Worm (Caenorhabditis elegans): ENCODE data around the gene ZK616.3.

DNA sequence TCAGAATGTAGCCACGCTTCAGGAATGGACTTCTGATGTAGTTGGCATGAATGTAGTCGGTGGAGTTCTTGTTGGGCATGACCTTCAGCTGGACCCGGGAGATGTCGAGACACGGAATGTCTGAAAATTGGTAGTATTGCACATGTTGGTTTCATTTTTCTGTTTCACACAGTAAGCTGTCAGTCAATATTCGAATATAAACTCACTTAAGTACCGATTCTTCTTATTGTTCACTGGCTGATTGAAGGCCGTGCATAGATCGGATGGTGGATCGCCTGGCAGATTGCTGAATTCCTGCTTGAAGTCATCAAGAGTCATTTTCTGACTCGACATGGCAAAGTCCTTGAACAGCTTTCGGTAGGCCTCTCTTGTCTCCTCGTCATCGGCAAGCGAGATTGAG is 12.2 kb downstream of the ZK616.3 start:
- TF ChIP-seq pag-3 (tag; optimal IDR thresholded peaks at IDR 0.05; ENCODE audit: borderline replicate concordance), result no peak
- TF ChIP-seq ama-1 (optimal IDR thresholded peaks at IDR 0.05), result no peak
- no peak for TF ChIP-seq odd-2 (tag; optimal IDR thresholded peaks at IDR 0.05)
- TF ChIP-seq pha-4 (tag; optimal IDR thresholded peaks at IDR 0.05), result no peak
- TF ChIP-seq dve-1 (tag; optimal IDR thresholded peaks at IDR 0.05), result no peak
- TF ChIP-seq pqm-1 (tag; optimal IDR thresholded peaks at IDR 0.05), result no peak
- no peak for TF ChIP-seq ceh-6 (GFP tag; optimal IDR thresholded peaks at IDR 0.05)
